Worm (Caenorhabditis elegans): ENCODE measurements around the gene gba-4.

DNA sequence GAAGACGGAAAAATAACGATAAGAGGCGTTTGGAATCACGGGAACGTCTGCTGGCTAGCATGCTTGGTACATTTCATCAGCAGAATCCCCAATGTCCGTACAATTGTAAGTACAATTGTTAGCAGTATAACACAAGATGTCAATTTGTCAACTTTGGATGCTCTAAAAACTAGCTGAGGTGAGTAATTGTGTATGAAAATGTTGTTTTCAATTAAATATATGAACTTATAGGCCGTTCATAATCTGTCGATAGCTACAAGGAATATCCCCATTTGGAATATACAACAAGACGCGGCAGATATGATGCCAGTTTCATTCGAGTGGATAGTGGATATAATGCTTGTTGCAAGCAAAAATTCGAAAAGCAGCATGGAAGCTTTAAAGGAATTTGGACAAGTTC, 34.3 kb upstream of the gba-4 start, which contains the start of gene F41H10.12:
- TF ChIP-seq madf-9 (GFP tag; conservative IDR thresholded peaks at IDR 0.05) (no peak), ceh-28 (tag; optimal IDR thresholded peaks at IDR 0.05) (no peak), nhr-28 (tag; optimal IDR thresholded peaks at IDR 0.05) (no peak), snpc-4 (tag; optimal IDR thresholded peaks at IDR 0.05) (no peak), daf-19 (GFP tag; conservative IDR thresholded peaks at IDR 0.05) (no peak), lsy-2 (tag; optimal IDR thresholded peaks at IDR 0.05) (no peak), unc-62 (GFP tag; optimal IDR thresholded peaks at IDR 0.05 in 1 of 2) (no peak), unc-62 (tag; optimal IDR thresholded peaks at IDR 0.05) (no peak), pqm-1 (tag; optimal IDR thresholded peaks at IDR 0.05) (no peak), egl-27 (tag; optimal IDR thresholded peaks at IDR 0.05) (no peak), mep-1 (tag; optimal IDR thresholded peaks at IDR 0.05) (no peak), skn-1 (tag; optimal IDR thresholded peaks at IDR 0.05) (no peak), aly-2 (tag; optimal IDR thresholded peaks at IDR 0.05) (no peak), php-3 (GFP tag; IDR thresholded peaks at IDR 0.05) (no peak), fkh-10 (GFP tag; optimal IDR thresholded peaks at IDR 0.05) (no peak)

Measured in whole organism, L4 larva.